Worm (Caenorhabditis elegans) whole organism, midembryonic: ENCODE measurements around the gene W01H2.2.

Source experiments
- cog-1 ChIP-seq: sonication (generic microtip); optimal IDR thresholded peaks from 2 replicates; lab custom pipeline; 2016; ENCODE audit warnings: missing genetic modification characterization, missing compliant biosample characterization
- flt-1 ChIP-seq: fragments of 200-800 bp; sonication (Bioruptor generic); IDR thresholded peaks from 2 replicates; pipeline ENCODE4 v1.3.6; 2022; ENCODE audit warnings: missing genetic modification characterization, missing compliant biosample characterization
- med-1 ChIP-seq: sonication (generic microtip); optimal IDR thresholded peaks from 2 replicates; lab custom pipeline; 2017; ENCODE audit warnings: missing genetic modification characterization, mild to moderate bottlenecking, missing compliant biosample characterization, antibody characterized with exemption, missing genetic modification reagents; ENCODE audit not compliant: insufficient read depth
- ref-1 ChIP-seq: fragments of 200-800 bp; sonication (Bioruptor generic); conservative IDR thresholded peaks from 2 replicates; pipeline ENCODE4 v1.3.6; 2022; ENCODE audit warnings: missing genetic modification reagents, missing genetic modification characterization, missing compliant biosample characterization
- tab-1 ChIP-seq: fragments of 200-800 bp; sonication (Bioruptor generic); IDR thresholded peaks from 2 replicates; pipeline ENCODE4 v1.3.6; 2022; ENCODE audit warnings: missing genetic modification characterization, missing compliant biosample characterization
- ztf-29 ChIP-seq: fragments of 200-800 bp; sonication (Bioruptor generic); IDR thresholded peaks from 2 replicates; pipeline ENCODE4 v1.3.6; 2022; ENCODE audit warnings: missing genetic modification reagents, missing genetic modification characterization, missing compliant biosample characterization

DNA sequence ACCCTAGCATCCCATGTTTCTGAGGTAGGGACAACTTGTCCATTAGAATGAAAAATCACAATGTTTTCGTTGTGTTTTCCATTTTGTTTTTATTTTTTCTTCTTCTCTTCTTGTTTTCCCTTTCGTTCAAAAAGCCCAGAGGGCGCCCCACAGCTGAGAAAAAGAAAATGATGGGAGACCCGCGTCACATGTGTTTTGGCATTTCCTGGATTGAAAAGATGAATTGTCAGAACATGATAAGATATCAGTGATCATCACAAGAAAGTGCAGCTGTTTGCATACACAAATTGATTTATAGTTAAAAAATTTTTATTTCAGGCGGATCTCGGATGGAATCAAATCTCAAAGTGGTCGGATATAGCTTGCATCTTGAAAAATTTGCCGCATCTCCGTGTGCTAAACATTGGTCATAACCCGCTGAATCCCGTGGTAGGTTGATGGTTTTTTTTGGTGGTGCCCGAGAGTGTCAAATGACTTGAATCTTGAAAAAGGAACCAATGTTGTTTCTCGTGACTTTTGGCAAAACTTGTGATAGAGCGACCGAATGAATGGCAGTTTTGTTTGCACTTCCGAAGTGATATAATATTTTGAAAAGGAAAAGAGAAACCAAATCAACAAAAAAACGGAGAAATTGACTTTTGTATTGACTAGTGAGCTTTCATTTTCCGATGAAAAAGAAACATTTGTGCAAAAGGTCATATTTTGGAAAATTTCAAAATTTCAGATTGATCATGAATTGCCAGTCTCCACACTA, 48.1 kb upstream of the W01H2.2 start:
- TF ChIP-seq flt-1 (no peak), ztf-29 (GFP tag; lab: Robert Waterston, UW) (no peak), cog-1 (no peak), med-1 (GFP tag; lab: Kevin White, UChicago) (no peak), ref-1 (no peak), tab-1 (GFP tag; lab: Robert Waterston, UW) (no peak)
